Worm (Caenorhabditis elegans) whole organism, L3 larva: ENCODE measurements around the gene dpff-1.

Source experiments
- ama-1 ChIP-seq: fragments of 150-350 bp; optimal IDR thresholded peaks from 2 replicates; lab custom pipeline; 2018
- elt-1 ChIP-seq: fragments of 150-350 bp; optimal IDR thresholded peaks from 2 replicates; lab custom pipeline; 2014; ENCODE audit warnings: missing biosample characterization, missing genetic modification characterization
- zag-1 ChIP-seq: fragments of 150-350 bp; optimal IDR thresholded peaks from 2 replicates; lab custom pipeline; 2014; ENCODE audit warnings: missing biosample characterization, missing genetic modification characterization

DNA sequence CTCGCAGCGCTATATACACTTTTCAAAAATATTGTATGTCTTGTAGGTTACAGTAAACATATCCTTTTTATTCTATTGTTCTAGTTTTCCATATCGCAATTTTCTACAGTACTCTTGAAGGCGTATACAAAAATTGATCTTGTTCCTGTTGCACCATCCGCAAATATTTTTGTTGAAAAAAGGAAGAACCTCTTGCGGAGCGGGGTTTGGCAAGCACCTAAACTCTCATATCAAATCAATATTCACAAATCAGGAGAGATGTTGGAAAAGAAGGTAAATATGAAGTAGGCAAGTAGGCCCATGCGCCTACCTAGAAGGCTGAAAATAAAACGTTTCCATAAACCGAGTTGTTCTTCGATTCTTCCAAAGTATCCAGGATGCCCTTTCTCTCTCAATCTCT, 22.1 kb downstream of the dpff-1 start, which contains the start of gene C28H8.5:
- TF ChIP-seq elt-1 (tag; lab: Kevin White, UChicago) (no peak), zag-1 (tag; lab: Kevin White, UChicago) (no peak), ama-1 (lab: Kevin White, UChicago) (no peak)
